Fruit fly (Drosophila melanogaster) S2 (cell line): ENCODE data around the gene PXo.

Source experiments
- CG8478 ChIP-seq: fragments of >200 bp; optimal IDR thresholded peaks from 2 replicates; lab custom pipeline; 2018
- CTCF ChIP-seq, 2 experiments: fragments of >200 bp; optimal IDR thresholded peaks; 2 replicates each; lab custom pipeline; 2018

Gene PXo

DNA sequence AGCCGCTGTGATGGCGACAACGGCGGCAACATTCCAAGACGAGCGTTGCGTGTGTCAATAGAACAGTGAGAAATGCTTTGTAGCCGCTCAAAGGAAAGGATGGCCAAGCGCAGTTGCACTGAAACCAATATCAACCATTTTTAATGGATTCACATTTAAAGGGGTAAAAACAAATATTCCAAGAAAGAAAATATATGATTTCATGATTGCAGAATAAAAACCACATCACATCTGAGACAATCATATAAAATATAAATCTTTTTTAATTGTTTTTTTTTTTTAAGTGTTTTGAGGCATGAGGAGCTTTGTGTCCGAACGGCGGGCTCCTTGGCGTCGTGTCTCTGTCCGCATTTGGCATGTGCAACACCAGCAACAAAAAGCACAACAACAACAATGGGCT lies 20.0 kb upstream of the PXo start:
- no peak for TF ChIP-seq CG8478 (lab: Kevin White, UChicago)
- no peak for TF ChIP-seq CTCF (optimal IDR thresholded peaks at IDR 0.05; lab: Kevin White, UChicago)

DNA sequence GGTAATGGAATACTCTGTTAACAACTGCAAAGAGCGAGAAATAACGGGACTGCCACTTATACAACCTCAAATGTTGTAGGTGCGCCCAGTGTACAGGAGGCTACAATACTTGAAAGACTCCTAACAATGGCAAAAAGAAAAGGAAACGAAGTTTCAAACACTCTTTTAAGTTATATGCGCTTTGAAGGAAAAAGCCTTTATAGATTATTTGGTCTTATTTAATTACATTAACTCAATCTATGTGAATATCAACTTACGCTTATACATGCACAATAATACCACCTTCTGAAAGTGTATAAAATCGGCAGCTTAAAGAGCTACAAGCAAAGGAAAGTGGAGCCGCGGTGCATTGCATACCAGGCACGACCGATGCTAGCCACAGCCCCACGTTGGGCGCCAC lies 19.3 kb upstream of the PXo start:
- TF ChIP-seq CG8478 (lab: Kevin White, UChicago) (no peak), CTCF (optimal IDR thresholded peaks at IDR 0.05; lab: Kevin White, UChicago) (no peak)

DNA sequence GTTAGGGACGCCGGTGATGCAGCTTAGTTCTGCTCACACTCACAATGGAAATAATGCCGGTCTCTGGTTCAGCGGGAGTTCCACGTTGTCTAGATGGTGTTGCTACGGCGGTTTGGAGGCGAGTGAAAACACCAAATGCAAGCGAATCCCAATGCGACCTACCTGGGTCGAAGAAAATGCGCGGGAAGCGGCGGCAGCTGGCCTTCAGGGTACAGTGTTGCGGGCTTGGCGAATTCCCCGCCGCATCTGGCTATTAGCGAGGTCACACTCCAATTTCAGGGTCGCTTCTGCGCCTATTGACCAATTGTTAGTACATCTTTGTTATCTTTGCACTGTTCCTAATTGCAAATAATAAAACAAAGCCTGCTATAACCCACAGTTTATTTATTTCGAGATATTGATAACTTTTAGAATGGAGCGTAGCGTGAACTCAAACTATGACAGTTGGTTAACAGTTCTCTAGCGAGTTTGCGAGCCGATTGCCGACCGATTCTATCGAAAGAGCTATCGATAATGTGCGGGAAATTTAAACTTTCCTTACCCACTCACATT lies 11.3 kb upstream of the PXo start, which contains the start of gene Rcc1:
TSS of gene Rcc1 (minus strand) at position 411 of the 552 bp plus-strand sequence.
- TF ChIP-seq CTCF (optimal IDR thresholded peaks at IDR 0.05; lab: Kevin White, UChicago) (peak; percentile 38 to 39), CG8478 (lab: Kevin White, UChicago) (no peak)

DNA sequence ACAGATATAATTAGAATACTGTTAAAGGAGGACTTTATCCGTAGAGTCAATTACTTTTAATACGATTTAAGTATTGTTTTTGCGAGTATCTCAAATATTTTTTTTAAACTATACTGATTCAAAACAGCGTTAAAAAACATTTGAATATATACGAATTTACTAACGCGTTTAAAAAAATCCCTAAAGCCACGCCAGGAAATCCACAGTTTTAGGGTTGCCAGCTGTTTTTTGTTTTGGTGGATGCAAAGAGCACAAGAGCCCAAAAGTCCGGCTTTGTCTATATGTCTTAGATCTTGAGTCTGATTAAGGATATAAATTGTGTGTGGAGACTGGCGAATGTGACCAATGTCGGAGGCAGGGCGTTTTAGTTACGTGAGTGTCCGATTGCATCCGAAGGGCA lies 6.4 kb upstream of the PXo start:
- TF ChIP-seq CG8478 (lab: Kevin White, UChicago), result no peak
- TF ChIP-seq CTCF (optimal IDR thresholded peaks at IDR 0.05; lab: Kevin White, UChicago), result no peak

DNA sequence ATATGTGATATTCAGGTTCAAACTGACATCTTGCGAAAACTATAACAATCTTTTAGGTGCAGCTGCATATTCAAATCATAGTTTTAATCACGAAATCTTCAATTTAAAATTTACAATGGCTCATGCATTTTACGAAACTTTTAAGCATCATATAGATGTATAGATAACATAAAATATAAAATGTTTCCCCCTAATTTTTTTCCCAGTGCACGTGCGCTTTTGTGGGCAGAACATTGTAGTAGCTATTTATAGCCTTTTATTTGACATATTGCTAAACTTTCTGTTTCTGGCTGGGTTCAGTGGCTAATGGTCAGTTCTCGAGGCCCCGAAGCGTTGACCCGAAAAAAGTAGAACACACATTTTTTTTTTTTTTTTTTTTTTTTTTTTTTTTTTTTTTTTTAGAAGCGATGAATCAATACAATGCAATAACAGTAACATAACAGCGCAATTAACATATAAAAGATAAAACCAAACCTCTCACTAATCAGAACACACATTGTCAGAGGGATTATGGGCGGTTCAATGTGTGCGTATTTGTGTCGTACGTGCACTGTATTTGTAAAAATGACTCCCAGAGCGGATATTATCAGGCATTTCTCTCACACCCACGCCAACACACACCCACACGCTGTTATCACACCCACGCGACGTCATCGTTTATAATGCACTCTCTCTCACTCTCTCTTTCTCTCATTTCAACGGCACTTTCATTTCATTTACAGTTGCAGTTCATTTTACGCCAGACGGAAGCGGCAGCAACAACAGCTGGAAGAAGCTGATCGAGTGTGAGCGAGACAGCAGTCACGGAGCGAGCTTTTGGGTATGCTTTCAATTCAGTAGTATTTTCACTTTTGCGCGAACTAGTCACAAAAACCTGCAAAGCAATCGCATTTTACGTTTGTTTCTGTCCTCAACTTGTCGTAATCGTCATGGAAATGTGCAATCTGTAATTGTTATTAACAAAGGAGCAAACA lies 5.2 kb upstream of the PXo start:
- TF ChIP-seq CTCF (optimal IDR thresholded peaks at IDR 0.05; lab: Kevin White, UChicago) (no peak), CG8478 (lab: Kevin White, UChicago) (no peak)

DNA sequence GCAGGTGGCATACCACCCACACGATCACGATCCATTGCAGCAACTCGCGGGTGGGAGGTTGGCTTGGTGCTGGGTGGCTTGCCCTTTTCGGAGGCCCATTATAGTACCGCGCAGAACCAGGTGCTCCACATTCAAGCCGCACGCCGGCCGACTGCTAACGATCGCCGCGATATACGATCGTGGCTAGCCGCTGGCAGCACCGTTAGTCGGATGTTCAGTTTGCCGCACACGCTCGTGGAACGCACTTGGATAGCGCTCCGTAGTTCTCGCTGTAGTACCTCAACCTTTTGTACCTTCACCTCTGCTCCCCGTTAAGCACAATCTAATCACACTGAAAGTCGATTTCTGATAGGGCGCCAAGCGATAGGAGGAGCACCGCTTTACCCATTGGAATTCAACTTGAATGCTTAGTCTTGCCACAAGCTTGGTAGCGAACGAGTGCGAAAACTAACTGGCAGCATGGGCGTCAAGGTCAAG lies 2.6 kb upstream of the PXo start, which contains the start of gene CG33523:
TSS of gene CG33523 (plus strand) at position 217 of the 477 bp plus-strand sequence.
- TF ChIP-seq CTCF (optimal IDR thresholded peaks at IDR 0.05; lab: Kevin White, UChicago) (no peak), CG8478 (lab: Kevin White, UChicago) (no peak)

DNA sequence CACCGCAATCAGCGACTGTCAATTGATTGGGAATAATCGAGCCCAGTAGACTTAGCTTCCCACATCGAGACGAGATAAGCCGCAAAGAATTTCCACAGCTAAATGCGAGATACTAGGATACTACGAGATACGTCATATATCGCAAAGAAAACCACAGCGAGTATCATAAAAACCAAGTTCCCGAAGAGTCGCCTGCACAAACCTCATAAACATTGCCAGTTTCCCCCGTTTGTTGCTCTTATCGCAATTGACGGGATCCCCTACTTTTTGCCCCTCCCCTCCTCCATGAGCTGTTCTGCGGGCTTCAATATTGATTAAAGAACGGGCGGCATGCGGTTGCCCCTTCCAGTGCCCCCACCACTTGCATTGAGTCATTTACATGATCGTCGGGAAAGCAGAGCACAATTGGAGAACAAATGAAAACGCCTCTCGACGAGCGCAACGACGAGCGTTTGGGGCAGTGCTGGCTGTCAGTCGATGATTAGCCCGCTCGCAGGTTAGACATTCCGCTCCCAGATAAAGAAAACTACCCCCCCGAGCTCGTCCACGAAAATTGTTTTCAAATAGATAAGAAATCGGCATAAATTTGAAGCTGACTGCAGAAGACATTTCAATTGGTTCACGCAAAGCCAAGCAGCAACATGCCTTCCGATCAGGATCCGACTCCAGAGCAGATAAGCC lies 1.0 kb upstream of the PXo start, which contains the start of gene CG32407:
TSS of gene CG32407 (plus strand) at position 51 of the 681 bp plus-strand sequence.
- no peak for TF ChIP-seq CG8478 (lab: Kevin White, UChicago)
- TF ChIP-seq CTCF (optimal IDR thresholded peaks at IDR 0.05; lab: Kevin White, UChicago), result no peak

DNA sequence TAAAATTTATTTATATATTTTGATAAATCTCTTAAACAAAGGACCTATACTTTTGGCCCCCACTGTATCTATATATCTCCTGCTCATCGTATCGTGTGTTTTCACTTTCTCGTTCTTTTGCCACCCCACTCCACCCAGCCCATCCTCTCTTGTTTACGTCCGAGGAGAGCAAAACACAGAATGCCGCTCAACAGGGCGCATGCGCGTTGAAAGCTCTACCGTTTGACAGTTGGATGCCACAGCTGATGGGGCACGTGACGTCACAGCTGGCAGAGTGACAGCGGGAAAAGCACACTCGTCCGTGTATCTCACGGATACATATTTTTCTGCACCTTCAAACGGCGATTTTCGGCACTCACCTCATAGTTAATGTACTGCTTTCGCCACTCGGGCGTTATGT lies 338 bp downstream of the PXo start:
- TF ChIP-seq CTCF (optimal IDR thresholded peaks at IDR 0.05; lab: Kevin White, UChicago) (no peak), CG8478 (lab: Kevin White, UChicago) (no peak)

DNA sequence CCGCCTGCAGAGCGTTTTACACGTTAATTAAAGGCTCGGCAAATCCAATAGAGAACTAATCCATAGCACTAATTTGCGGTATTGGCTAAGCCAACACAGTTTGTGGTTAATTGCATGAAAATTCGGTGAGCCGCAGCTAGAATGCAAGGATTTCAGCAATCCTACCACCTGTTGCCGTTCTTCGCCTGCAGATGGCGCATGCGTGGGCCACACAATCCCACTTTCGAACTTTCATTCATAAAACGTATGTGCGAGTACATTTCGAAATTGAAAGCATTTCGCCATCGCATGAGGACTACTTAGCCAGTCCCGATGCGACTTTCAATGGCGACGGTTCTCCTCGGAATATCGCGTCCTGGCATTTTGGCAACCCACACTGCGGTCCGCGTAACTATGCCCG lies 14.0 kb downstream of the PXo start, which contains the start of gene CG13288:
TSS of gene CG13288 (plus strand) at position 305 of the 400 bp plus-strand sequence.
- TF ChIP-seq CTCF (optimal IDR thresholded peaks at IDR 0.05; lab: Kevin White, UChicago) (peak; percentile 82 to 91), CG8478 (lab: Kevin White, UChicago) (no peak)

DNA sequence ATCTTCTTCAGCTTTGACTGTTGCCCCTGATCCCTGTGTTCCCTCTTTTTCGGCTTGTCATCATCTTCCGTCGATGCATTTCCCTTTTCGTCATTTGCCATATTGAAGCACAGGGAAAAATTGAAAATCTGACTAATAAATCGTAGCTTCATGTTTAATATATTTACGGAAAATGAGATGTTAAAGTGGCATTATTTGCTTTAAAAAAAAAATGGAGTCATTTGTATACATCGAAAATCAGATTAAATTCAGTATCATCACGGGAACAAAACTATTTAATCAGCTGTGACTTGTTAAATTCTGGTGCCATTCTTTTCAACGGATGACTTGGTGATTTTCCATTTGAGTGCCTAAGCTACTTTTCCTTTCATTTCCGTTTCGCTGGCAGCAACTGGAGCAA lies 14.5 kb downstream of the PXo start, which contains the start of gene CG10486:
TSS of gene CG10486 (minus strand) at position 101 of the 400 bp plus-strand sequence.
- TF ChIP-seq CTCF (optimal IDR thresholded peaks at IDR 0.05; lab: Kevin White, UChicago) (no peak), CG8478 (lab: Kevin White, UChicago) (no peak)

DNA sequence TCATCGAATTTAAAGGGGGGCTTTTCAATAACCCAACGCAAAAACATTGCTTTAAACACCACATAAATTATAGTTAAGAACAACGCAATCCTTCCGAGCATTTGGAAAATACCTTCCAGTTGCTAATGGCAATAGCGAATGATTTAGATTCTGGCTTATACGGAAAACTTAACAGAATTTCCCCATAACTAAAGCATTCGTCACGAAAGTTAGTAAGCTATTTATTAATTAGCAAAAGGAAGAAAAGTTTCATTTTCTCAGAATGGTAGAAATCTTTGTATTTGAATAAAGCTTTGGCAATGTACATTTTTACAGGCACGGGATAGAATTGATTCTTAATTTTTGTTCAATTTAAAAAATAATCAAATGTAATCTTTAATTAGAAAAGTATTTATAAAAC lies 17.2 kb downstream of the PXo start, which contains the start of gene CG32413:
TSS of gene CG32413 (minus strand) at position 101 of the 400 bp plus-strand sequence.
- TF ChIP-seq CG8478 (lab: Kevin White, UChicago) (no peak), CTCF (optimal IDR thresholded peaks at IDR 0.05; lab: Kevin White, UChicago) (no peak)

DNA sequence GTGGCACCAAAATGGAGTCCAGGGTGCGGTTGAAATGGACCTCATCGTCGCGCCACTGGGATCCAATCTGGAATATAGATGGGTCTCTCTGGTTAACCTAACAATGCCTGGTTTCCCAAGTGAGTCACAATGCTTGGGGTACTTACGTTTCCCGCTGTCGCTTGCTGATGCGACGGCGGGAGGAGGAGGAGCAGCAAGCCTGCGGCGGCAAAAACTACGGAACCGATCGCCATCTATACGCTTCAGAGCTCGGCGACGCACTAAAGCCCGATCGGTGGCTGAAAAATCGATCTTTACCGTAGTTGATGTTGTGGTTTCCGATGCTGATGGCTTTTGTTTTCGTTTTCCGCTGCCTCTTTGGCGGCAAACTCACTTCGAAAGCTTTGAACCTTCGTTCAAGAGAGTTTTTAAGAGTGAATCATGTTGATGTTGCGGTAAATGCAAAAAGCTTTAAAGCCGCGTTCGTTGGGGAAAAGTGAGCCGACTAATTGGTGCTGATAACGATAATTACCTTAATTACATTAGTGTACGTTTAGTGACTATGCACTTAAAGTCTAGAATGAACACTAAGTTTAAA lies 18.8 kb downstream of the PXo start, which contains the start of gene QC:
TSS of gene QC (minus strand) at position 268 of the 577 bp plus-strand sequence.
- no peak for TF ChIP-seq CTCF (optimal IDR thresholded peaks at IDR 0.05; lab: Kevin White, UChicago)
- no peak for TF ChIP-seq CG8478 (lab: Kevin White, UChicago)

DNA sequence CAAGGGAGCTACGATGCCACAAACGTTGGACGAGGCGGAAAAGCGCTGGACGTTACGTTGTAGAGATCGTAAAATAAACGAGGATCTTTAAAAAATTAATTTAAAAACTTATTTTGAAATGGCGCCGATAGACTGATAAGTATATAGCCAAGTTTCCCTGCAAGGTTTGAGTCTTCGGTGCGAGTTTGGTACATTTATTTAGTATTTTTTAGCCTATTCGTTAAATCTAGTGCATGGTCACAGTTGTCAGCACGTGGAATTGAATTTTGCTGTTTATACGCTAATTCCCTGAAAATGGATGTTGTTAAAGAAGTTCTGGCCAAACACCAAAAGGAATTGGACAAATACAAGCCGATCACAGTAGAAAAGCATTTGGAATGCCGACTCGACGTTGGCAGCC lies 21.8 kb downstream of the PXo start, which contains the start of gene CG32409:
TSS of gene CG32409 (plus strand) at position 224 of the 400 bp plus-strand sequence.
- TF ChIP-seq CTCF (optimal IDR thresholded peaks at IDR 0.05; lab: Kevin White, UChicago) (peak in 1 of 2 experiments; percentile 36), CG8478 (lab: Kevin White, UChicago) (no peak)
